Worm (Caenorhabditis elegans): Measurements from ENCODE around the gene W03F9.4.

DNA sequence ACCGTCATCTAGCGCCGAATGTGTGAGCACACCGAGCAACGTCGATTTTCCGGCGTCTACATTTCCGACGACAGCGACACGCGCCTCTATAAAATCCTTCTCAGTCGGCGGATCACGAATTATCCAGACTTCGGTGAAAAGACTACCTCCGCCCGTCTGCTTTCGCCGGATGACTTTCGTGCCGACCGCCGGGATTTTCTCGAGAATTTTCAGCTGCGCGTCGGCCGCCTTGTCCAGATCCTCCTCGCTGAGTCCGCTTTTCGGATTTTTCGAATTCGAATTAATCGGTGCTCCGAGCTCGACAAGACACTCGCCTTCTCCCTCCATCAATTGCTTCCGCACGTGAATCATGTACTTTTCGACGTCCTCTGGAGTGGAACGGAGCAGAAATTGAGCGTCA lies 28.9 kb downstream of the W03F9.4 start:
- TF ChIP-seq pha-4 (tag; optimal IDR thresholded peaks at IDR 0.05) (no peak), ceh-9 (tag; optimal IDR thresholded peaks at IDR 0.05) (no peak), ceh-30 (tag; optimal IDR thresholded peaks at IDR 0.05) (no peak), fkh-10 (GFP tag; optimal IDR thresholded peaks at IDR 0.05) (no peak), syd-9 (tag; optimal IDR thresholded peaks at IDR 0.05) (no peak), Y22D7AL.16 (tag; optimal IDR thresholded peaks at IDR 0.05) (no peak), dve-1 (tag; optimal IDR thresholded peaks at IDR 0.05) (no peak), nfya-1 (tag; optimal IDR thresholded peaks at IDR 0.05) (no peak)

All from whole organism, late embryonic.